Worm (Caenorhabditis elegans): ENCODE data around the gene frm-7.

ce11 chrV:12314413-12314812, 12.1 kb downstream of the frm-7 start:
- no peak for TF ChIP-seq nhr-67 (tag; optimal IDR thresholded peaks at IDR 0.05)
- TF ChIP-seq tbx-2 (tag; optimal IDR thresholded peaks at IDR 0.05): no peak
- TF ChIP-seq pqm-1 (tag; optimal IDR thresholded peaks at IDR 0.05): no peak
- no peak for TF ChIP-seq mdl-1 (tag; optimal IDR thresholded peaks at IDR 0.05)
- no peak for TF ChIP-seq nhr-25 (tag; optimal IDR thresholded peaks at IDR 0.05)
- no peak for TF ChIP-seq elt-3 (tag; optimal IDR thresholded peaks at IDR 0.05)
- TF ChIP-seq ZK546.5 (tag; optimal IDR thresholded peaks at IDR 0.05): no peak

All from whole organism, L3 larva.